Worm (Caenorhabditis elegans): Measurements from ENCODE around the gene nspa-8.

- TF ChIP-seq nhr-23 (tag; optimal IDR thresholded peaks at IDR 0.05): no peak
- no peak for TF ChIP-seq snpc-4 (tag; optimal IDR thresholded peaks at IDR 0.05)
These were observed 42.6 kb downstream of the nspa-8 start, which contains the start of gene Y50E8A.12 for ce11 chrV:14784160-14784774.

Data from whole organism, L2 larva.